Worm (Caenorhabditis elegans) whole organism, L1 larva: ENCODE data around the gene C06A1.6.
A peak's percentile ranks its signal among the peaks of the same experiment; 100 is the strongest.

Experiments used
- C34B4.2 ChIP-seq: sonication (generic microtip); optimal IDR thresholded peaks from 2 replicates; lab custom pipeline; 2017; ENCODE audit warnings: mild to moderate bottlenecking, missing genetic modification characterization, missing compliant biosample characterization
- alr-1 ChIP-seq: fragments of 200-800 bp; sonication (Bioruptor generic); optimal IDR thresholded peaks from 2 replicates; lab custom pipeline; 2018; ENCODE audit warnings: borderline replicate concordance, mild to moderate bottlenecking, missing genetic modification characterization, missing compliant biosample characterization
- aly-2 ChIP-seq: fragments of 150-350 bp; optimal IDR thresholded peaks from 2 replicates; lab custom pipeline; 2014; ENCODE audit warnings: missing biosample characterization, missing genetic modification characterization
- ama-1 ChIP-seq: fragments of 150-350 bp; optimal IDR thresholded peaks from 2 replicates; lab custom pipeline; 2014
- blmp-1 ChIP-seq: fragments of 150-350 bp; optimal IDR thresholded peaks from 2 replicates; lab custom pipeline; 2014; ENCODE audit warnings: missing biosample characterization, missing genetic modification characterization
- ceh-63 ChIP-seq: fragments of 200-800 bp; sonication (Bioruptor generic); optimal IDR thresholded peaks from 2 replicates; lab custom pipeline; 2018; ENCODE audit warnings: mild to moderate bottlenecking, missing genetic modification characterization, missing compliant biosample characterization
- ceh-8 ChIP-seq: fragments of 200-800 bp; sonication (Bioruptor generic); optimal IDR thresholded peaks from 2 replicates; lab custom pipeline; 2018; ENCODE audit warnings: mild to moderate bottlenecking, missing genetic modification characterization, moderate library complexity, missing compliant biosample characterization
- ceh-82 ChIP-seq, 3 experiments: fragments of 150-350 bp in 1 of 3; sonication (generic microtip) in 2 of 3; optimal IDR thresholded peaks; 2 replicates each; lab custom pipeline; 2014 to 2017; ENCODE audit warnings: missing biosample characterization in 3 of 3, missing genetic modification characterization in 3 of 3
- ceh-88 ChIP-seq: fragments of 200-800 bp; sonication (Bioruptor generic); IDR thresholded peaks from 2 replicates; pipeline ENCODE4 v1.3.6; 2022; ENCODE audit warnings: missing genetic modification characterization, missing compliant biosample characterization
- ceh-90 ChIP-seq: sonication (generic microtip); optimal IDR thresholded peaks from 2 replicates; lab custom pipeline; 2016; ENCODE audit warnings: missing genetic modification characterization, missing compliant biosample characterization
- efl-1 ChIP-seq, 4 experiments: fragments of 150-350 bp; optimal IDR thresholded peaks in 3 of 4; peaks in 1 of 4; 1 replicate in 1 of 4; 2 replicates in 3 of 4; lab custom pipeline; 2014; ENCODE audit warnings: missing biosample characterization in 2 of 4, missing genetic modification characterization in 2 of 4, missing genetic modification reagents in 2 of 4
- efl-3 ChIP-seq: fragments of 200-800 bp; sonication (Bioruptor generic); optimal IDR thresholded peaks from 2 replicates; lab custom pipeline; 2018; ENCODE audit warnings: mild to moderate bottlenecking, missing genetic modification characterization, missing compliant biosample characterization
- elt-3 ChIP-seq, 6 experiments: fragments of 150-350 bp in 1 of 6; sonication (generic microtip); optimal IDR thresholded peaks; 2 replicates each; lab custom pipeline; 2017 to 2018; ENCODE audit warnings: missing biosample characterization in 6 of 6, missing genetic modification characterization in 6 of 6, inconsistent platforms in 1 of 6
- ets-5 ChIP-seq: fragments of 200-800 bp; sonication (Bioruptor generic); IDR thresholded peaks from 2 replicates; pipeline ENCODE4 v1.3.6; 2022; ENCODE audit warnings: missing genetic modification characterization, missing compliant biosample characterization
- fkh-10 ChIP-seq: sonication (generic microtip); optimal IDR thresholded peaks from 2 replicates; lab custom pipeline; 2017; ENCODE audit warnings: missing biosample characterization, missing genetic modification reagents, missing genetic modification characterization
- fos-1 ChIP-seq: fragments of 150-350 bp; optimal IDR thresholded peaks from 2 replicates; lab custom pipeline; 2014; ENCODE audit warnings: missing biosample characterization, missing genetic modification characterization
- hlh-17 ChIP-seq: fragments of 200-800 bp; sonication (Bioruptor generic); optimal IDR thresholded peaks from 2 replicates; lab custom pipeline; 2018; ENCODE audit warnings: missing genetic modification characterization, mild to moderate bottlenecking, missing compliant biosample characterization, moderate library complexity, borderline replicate concordance
- isw-1 ChIP-seq: fragments of 200-800 bp; sonication (Bioruptor generic); IDR thresholded peaks from 2 replicates; pipeline ENCODE4 v1.3.6; 2022; ENCODE audit warnings: missing genetic modification characterization, missing compliant biosample characterization
- jun-1 ChIP-seq: fragments of 150-350 bp; optimal IDR thresholded peaks from 2 replicates; lab custom pipeline; 2014; ENCODE audit warnings: missing biosample characterization, missing genetic modification reagents, missing genetic modification characterization
- lin-14 ChIP-seq: fragments of 200-800 bp; sonication (Bioruptor generic); optimal IDR thresholded peaks from 2 replicates; lab custom pipeline; 2018; ENCODE audit warnings: mild to moderate bottlenecking, missing genetic modification characterization, moderate library complexity, missing compliant biosample characterization
- lin-15B ChIP-seq: fragments of 150-350 bp; sonication (generic microtip); optimal IDR thresholded peaks from 3 replicates; lab custom pipeline; 2014; ENCODE audit warnings: missing biosample characterization, missing genetic modification characterization
- lin-35 ChIP-seq, 2 experiments: fragments of 150-350 bp; optimal IDR thresholded peaks; 2 replicates each; lab custom pipeline; 2014; ENCODE audit warnings: missing biosample characterization in 2 of 2, missing genetic modification characterization in 2 of 2, missing genetic modification reagents in 2 of 2
- lin-39 ChIP-seq: fragments of 150-350 bp; optimal IDR thresholded peaks from 2 replicates; lab custom pipeline; 2014; ENCODE audit warnings: missing biosample characterization, missing genetic modification reagents, missing genetic modification characterization
- lsy-2 ChIP-seq, 2 experiments: fragments of 150-350 bp; optimal IDR thresholded peaks; 2 replicates each; lab custom pipeline; 2014; ENCODE audit warnings: missing biosample characterization in 2 of 2, missing genetic modification characterization in 2 of 2
- mdl-1 ChIP-seq, 2 experiments: fragments of 150-350 bp; optimal IDR thresholded peaks; 2 replicates each; lab custom pipeline; 2014 to 2017; ENCODE audit warnings: missing biosample characterization in 2 of 2, missing genetic modification characterization in 2 of 2, inconsistent platforms in 1 of 2
- nhr-12 ChIP-seq: sonication (generic microtip); optimal IDR thresholded peaks from 2 replicates; lab custom pipeline; 2017; ENCODE audit warnings: missing biosample characterization, missing genetic modification characterization
- nhr-19 ChIP-seq: fragments of 200-800 bp; sonication (Bioruptor generic); conservative IDR thresholded peaks from 2 replicates; pipeline ENCODE4 v1.3.6; 2022; ENCODE audit warnings: missing genetic modification characterization, missing compliant biosample characterization
- nhr-20 ChIP-seq: sonication (generic microtip); optimal IDR thresholded peaks from 2 replicates; lab custom pipeline; 2016; ENCODE audit warnings: mild to moderate bottlenecking, missing genetic modification characterization, missing compliant biosample characterization
- nhr-237 ChIP-seq: fragments of 150-350 bp; optimal IDR thresholded peaks from 2 replicates; lab custom pipeline; 2014; ENCODE audit warnings: missing biosample characterization, missing genetic modification characterization
- nhr-28 ChIP-seq: fragments of 150-350 bp; optimal IDR thresholded peaks from 2 replicates; lab custom pipeline; 2014; ENCODE audit warnings: missing biosample characterization, missing genetic modification characterization
- nhr-71 ChIP-seq: sonication (generic microtip); optimal IDR thresholded peaks from 2 replicates; lab custom pipeline; 2016; ENCODE audit warnings: mild to moderate bottlenecking, missing genetic modification characterization, moderate library complexity, missing compliant biosample characterization
- nhr-76 ChIP-seq: sonication (generic microtip); optimal IDR thresholded peaks from 2 replicates; lab custom pipeline; 2017; ENCODE audit warnings: missing biosample characterization, missing genetic modification characterization
- nhr-84 ChIP-seq: sonication (generic microtip); optimal IDR thresholded peaks from 2 replicates; lab custom pipeline; 2017; ENCODE audit warnings: missing biosample characterization, missing genetic modification characterization
- nhr-85 ChIP-seq: sonication (generic microtip); peaks from one replicate; lab custom pipeline; 2016; ENCODE audit warnings: missing genetic modification characterization, inconsistent platforms, missing compliant biosample characterization
- pag-3 ChIP-seq: sonication (generic microtip); optimal IDR thresholded peaks from 2 replicates; lab custom pipeline; 2017; ENCODE audit warnings: missing genetic modification characterization, mild to moderate bottlenecking, missing compliant biosample characterization, antibody characterized with exemption, borderline replicate concordance; ENCODE audit not compliant: insufficient read depth
- pax-3 ChIP-seq: fragments of 200-800 bp; sonication (Bioruptor generic); optimal IDR thresholded peaks from 2 replicates; lab custom pipeline; 2018; ENCODE audit warnings: mild to moderate bottlenecking, missing genetic modification characterization, moderate library complexity, missing compliant biosample characterization
- pqm-1 ChIP-seq: sonication (generic microtip); optimal IDR thresholded peaks from 3 replicates; lab custom pipeline; 2017; ENCODE audit warnings: missing biosample characterization, missing genetic modification characterization
- skn-1 ChIP-seq: fragments of 150-350 bp; optimal IDR thresholded peaks from 2 replicates; lab custom pipeline; 2014; ENCODE audit warnings: missing biosample characterization, missing genetic modification characterization
- snpc-4 ChIP-seq: fragments of 150-350 bp; optimal IDR thresholded peaks from 2 replicates; lab custom pipeline; 2014; ENCODE audit warnings: missing biosample characterization, missing genetic modification characterization
- snu-23 ChIP-seq: sonication (generic microtip); optimal IDR thresholded peaks from 2 replicates; lab custom pipeline; 2016; ENCODE audit warnings: missing genetic modification characterization, missing compliant biosample characterization
- swsn-7 ChIP-seq: sonication (generic microtip); optimal IDR thresholded peaks from 2 replicates; lab custom pipeline; 2016; ENCODE audit warnings: missing genetic modification characterization, missing compliant biosample characterization
- tlp-1 ChIP-seq: fragments of 150-350 bp; optimal IDR thresholded peaks from 2 replicates; lab custom pipeline; 2014; ENCODE audit warnings: missing biosample characterization, missing genetic modification characterization
- unc-62 ChIP-seq: fragments of 150-350 bp; optimal IDR thresholded peaks from 2 replicates; lab custom pipeline; 2014; ENCODE audit warnings: missing biosample characterization, missing genetic modification reagents, missing genetic modification characterization
- zag-1 ChIP-seq: fragments of 150-350 bp; optimal IDR thresholded peaks from 2 replicates; lab custom pipeline; 2014; ENCODE audit warnings: missing biosample characterization, missing genetic modification characterization
- zip-4 ChIP-seq: fragments of 200-800 bp; sonication (Bioruptor generic); optimal IDR thresholded peaks from 2 replicates; lab custom pipeline; 2018; ENCODE audit warnings: mild to moderate bottlenecking, missing genetic modification characterization, moderate library complexity, missing compliant biosample characterization

Gene C06A1.6

ce11 chrII:10523583-10523982 is 40.9 kb downstream of the C06A1.6 start, which contains the start of gene F59B10.5:
F59B10.5 (minus strand) TSS chrII:10523683.
- no peak for TF ChIP-seq aly-2
- no peak for TF ChIP-seq ama-1 (lab: Kevin White, UChicago)
- no peak for TF ChIP-seq nhr-84 (tag; lab: Kevin White, UChicago)
- TF ChIP-seq, all 84 proteins: peak for 0

ce11 chrII:10523031-10523430 is 41.4 kb downstream of the C06A1.6 start:
- TF ChIP-seq blmp-1 (tag; lab: Kevin White, UChicago) (peak; percentile 98), aly-2 (no peak), zip-4 (no peak), nhr-85 (tag; lab: Kevin White, UChicago) (no peak), pax-3 (tag; lab: Kevin White, UChicago) (no peak)

- TF ChIP-seq efl-1 (optimal IDR thresholded peaks at IDR 0.05; lab: Kevin White, UChicago) (no peak), efl-1 (GFP tag; optimal IDR thresholded peaks at IDR 0.05 in 1 of 2; lab: Kevin White, UChicago) (peak in 1 of 2 experiments; percentile 63), lin-35 (GFP tag; optimal IDR thresholded peaks at IDR 0.05; lab: Kevin White, UChicago) (no peak)
These were observed 44.6 kb downstream of the C06A1.6 start for ce11 chrII:10519863-10520262.

ce11 chrII:10519017-10519416 is 45.5 kb downstream of the C06A1.6 start, which contains the start of gene F59B10.4:
F59B10.4 (minus strand) TSS chrII:10519117.
- no peak for TF ChIP-seq unc-62 (GFP tag; lab: Kevin White, UChicago)
- TF ChIP-seq nhr-20: peak; percentile 8
- no peak for TF ChIP-seq lin-39 (tag; lab: Kevin White, UChicago)
- no peak for TF ChIP-seq hlh-17 (GFP tag; lab: Kevin White, UChicago)
- TF ChIP-seq alr-1 (tag; lab: Kevin White, UChicago): no peak
- TF ChIP-seq lin-35 (GFP tag; optimal IDR thresholded peaks at IDR 0.05; lab: Kevin White, UChicago): no peak
- no peak for TF ChIP-seq ceh-90 (tag; lab: Kevin White, UChicago)
- TF ChIP-seq C34B4.2 (tag; lab: Kevin White, UChicago): no peak
- peak in 1 of 6 experiments; percentile 8 for TF ChIP-seq elt-3 (tag; optimal IDR thresholded peaks at IDR 0.05; lab: Kevin White, UChicago)
- TF ChIP-seq tlp-1: no peak
- TF ChIP-seq ceh-82 (tag; optimal IDR thresholded peaks at IDR 0.05; lab: Kevin White, UChicago): no peak
- no peak for TF ChIP-seq fkh-10 (GFP tag; lab: Kevin White, UChicago)
- TF ChIP-seq nhr-71 (tag; lab: Kevin White, UChicago): peak; percentile 7
- TF ChIP-seq nhr-12 (tag; lab: Kevin White, UChicago): no peak
- peak; percentile 2 for TF ChIP-seq snu-23 (GFP tag; lab: Kevin White, UChicago)
- no peak for TF ChIP-seq efl-3 (GFP tag; lab: Kevin White, UChicago)
- no peak for TF ChIP-seq ets-5 (GFP tag; lab: Robert Waterston, UW)
- TF ChIP-seq nhr-85 (tag; lab: Kevin White, UChicago): peak; percentile 84
- no peak for TF ChIP-seq jun-1 (tag; lab: Kevin White, UChicago)
- no peak for TF ChIP-seq mdl-1 (tag; optimal IDR thresholded peaks at IDR 0.05; lab: Kevin White, UChicago)
- TF ChIP-seq lsy-2 (tag; optimal IDR thresholded peaks at IDR 0.05; lab: Kevin White, UChicago): no peak
- no peak for TF ChIP-seq isw-1 (GFP tag; lab: Robert Waterston, UW)
- TF ChIP-seq snpc-4 (tag; lab: Kevin White, UChicago): no peak
- TF ChIP-seq ceh-63 (GFP tag; lab: Kevin White, UChicago): no peak
- no peak for TF ChIP-seq pqm-1
- TF ChIP-seq nhr-237: no peak
- TF ChIP-seq aly-2: no peak
- TF ChIP-seq zag-1 (tag; lab: Kevin White, UChicago): no peak
- peak; percentile 16 for TF ChIP-seq blmp-1 (tag; lab: Kevin White, UChicago)
- no peak for TF ChIP-seq fos-1 (tag; lab: Kevin White, UChicago)
- TF ChIP-seq nhr-76 (tag; lab: Kevin White, UChicago): no peak
- TF ChIP-seq zip-4: no peak
- no peak for TF ChIP-seq nhr-84 (tag; lab: Kevin White, UChicago)
- TF ChIP-seq efl-1 (optimal IDR thresholded peaks at IDR 0.05; lab: Kevin White, UChicago): no peak
- TF ChIP-seq efl-1 (GFP tag; optimal IDR thresholded peaks at IDR 0.05 in 1 of 2; lab: Kevin White, UChicago): no peak
- TF ChIP-seq ceh-88 (GFP tag; lab: Robert Waterston, UW): no peak
- TF ChIP-seq lin-15B (tag; lab: Kevin White, UChicago): no peak
- TF ChIP-seq lin-14 (GFP tag; lab: Kevin White, UChicago): peak; percentile 15
- TF ChIP-seq skn-1 (tag; lab: Kevin White, UChicago): no peak
- TF ChIP-seq ama-1 (lab: Kevin White, UChicago): no peak
- no peak for TF ChIP-seq pag-3
- no peak for TF ChIP-seq nhr-19 (GFP tag; lab: Robert Waterston, UW)
- no peak for TF ChIP-seq swsn-7 (tag; lab: Kevin White, UChicago)
- TF ChIP-seq nhr-28 (tag; lab: Kevin White, UChicago): no peak
- no peak for TF ChIP-seq ceh-8 (GFP tag; lab: Kevin White, UChicago)
